Worm (Caenorhabditis elegans): ENCODE measurements around the gene lipl-5.

DNA sequence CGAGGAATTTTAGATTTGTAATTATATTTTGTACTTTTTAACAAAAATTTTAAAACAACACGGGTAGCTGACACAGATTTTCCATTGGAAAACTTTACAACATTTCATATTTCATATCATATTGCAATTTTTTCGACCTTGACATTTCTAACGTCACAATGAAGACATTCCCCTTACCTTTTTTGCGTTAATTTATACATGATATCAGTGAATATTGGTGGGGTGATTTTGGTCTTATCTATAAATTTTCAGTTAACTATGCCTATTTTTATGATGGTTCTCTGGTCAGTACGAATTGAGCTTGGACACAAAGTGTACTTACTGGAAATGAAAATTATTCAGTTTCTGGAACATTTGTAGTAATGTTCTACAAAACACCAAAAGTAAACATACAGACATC lies 1.0 kb upstream of the lipl-5 start:
- TF ChIP-seq nhr-90 (tag; optimal IDR thresholded peaks at IDR 0.05; ENCODE audit: poor library complexity) (no peak), ama-1 (optimal IDR thresholded peaks at IDR 0.05) (no peak)

Measured in whole organism, L1 larva.